Fruit fly (Drosophila melanogaster): ENCODE data around the gene betaTub85D.

The betaTub85D gene

DNA sequence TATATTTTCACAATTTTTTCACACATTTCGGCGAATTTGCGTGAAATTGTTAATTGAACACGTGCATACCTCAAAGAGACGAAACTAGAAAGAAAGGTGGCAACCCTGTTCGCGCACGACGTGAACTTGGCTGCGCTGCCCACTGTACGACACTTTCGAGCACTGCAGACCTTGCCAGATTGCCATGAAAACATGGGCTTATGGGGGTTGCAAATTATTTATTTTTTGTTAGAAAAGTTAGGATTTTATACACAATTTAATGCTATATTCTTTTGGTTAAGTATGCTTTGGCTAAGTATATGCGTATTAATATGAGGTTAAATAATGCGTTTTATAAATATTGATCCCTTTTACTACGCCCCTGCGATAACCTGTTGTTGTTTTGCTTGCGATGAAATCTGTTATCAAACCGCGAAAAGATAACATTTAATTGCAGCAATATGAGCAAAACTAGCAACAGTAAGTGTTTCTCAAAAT lies 8.9 kb downstream of the betaTub85D start, which contains the start of the genes RpL34b and CG8132 (continued):
- TF ChIP-seq Atf3 (GFP tag; optimal IDR thresholded peaks at IDR 0.05) (peak; percentile 95), CG10147 (GFP tag; optimal IDR thresholded peaks at IDR 0.05) (peak; percentile 94), CG10543 (GFP tag; optimal IDR thresholded peaks at IDR 0.05) (peak; percentile 99), ssp (GFP tag; IDR thresholded peaks at IDR 0.05) (peak; percentile 90), tap (tag; optimal IDR thresholded peaks at IDR 0.05) (peak; percentile 89), Hand (GFP tag; optimal IDR thresholded peaks at IDR 0.05) (peak; percentile 85), Hr39 (optimal IDR thresholded peaks at IDR 0.05) (no peak), CG15073 (GFP tag; optimal IDR thresholded peaks at IDR 0.05) (peak; percentile 70), bcd (GFP tag; optimal IDR thresholded peaks at IDR 0.05) (peak; percentile 97), lola (GFP tag; optimal IDR thresholded peaks at IDR 0.05) (peak in 1 of 3 experiments; percentile 92), Side (GFP tag; optimal IDR thresholded peaks at IDR 0.05) (peak; percentile 95), CG10654 (GFP tag; optimal IDR thresholded peaks at IDR 0.05) (peak; percentile 96), gcm (GFP tag; optimal IDR thresholded peaks at IDR 0.05) (peak; percentile 96), zen2 (GFP tag; IDR thresholded peaks at IDR 0.05; ENCODE audit: partially characterized antibody) (no peak), CG15696 (tag; optimal IDR thresholded peaks at IDR 0.05) (peak; percentile 94), vnd (GFP tag; IDR thresholded peaks at IDR 0.05; ENCODE audit: partially characterized antibody) (no peak), Mad (GFP tag; optimal IDR thresholded peaks at IDR 0.05) (peak; percentile 97), CG8924 (tag; optimal IDR thresholded peaks at IDR 0.05) (peak; percentile 95), sens-2 (GFP tag; IDR thresholded peaks at IDR 0.05) (peak; percentile 91), CG2712 (tag; optimal IDR thresholded peaks at IDR 0.05) (peak; percentile 97), CG4360 (GFP tag; IDR thresholded peaks at IDR 0.05) (peak; percentile 83), CG10959 (GFP tag; IDR thresholded peaks at IDR 0.05) (peak; percentile 88), CG17186 (GFP tag; optimal IDR thresholded peaks at IDR 0.05) (peak; percentile 93), BEAF-32 (GFP tag; optimal IDR thresholded peaks at IDR 0.05) (peak; percentile 70), dati (GFP tag; IDR thresholded peaks at IDR 0.05) (peak; percentile 89), salm (tag; optimal IDR thresholded peaks at IDR 0.05) (peak; percentile 91), corto (GFP tag; optimal IDR thresholded peaks at IDR 0.05) (peak; percentile 88), pzg (GFP tag; optimal IDR thresholded peaks at IDR 0.05) (peak; percentile 97), ab (GFP tag; optimal IDR thresholded peaks at IDR 0.05) (peak; percentile 87), Bteb2 (GFP tag; optimal IDR thresholded peaks at IDR 0.05) (peak; percentile 96), CG6683 (GFP tag; optimal IDR thresholded peaks at IDR 0.05) (peak; percentile 90), Stat92E (GFP tag; optimal IDR thresholded peaks at IDR 0.05) (peak in 1 of 3 experiments; percentile 73), chn (GFP tag; optimal IDR thresholded peaks at IDR 0.05) (peak; percentile 97), CG16863 (GFP tag; optimal IDR thresholded peaks at IDR 0.05) (peak; percentile 92), D19A (tag; optimal IDR thresholded peaks at IDR 0.05) (peak; percentile 85), dmrt99B (tag; optimal IDR thresholded peaks at IDR 0.05) (peak; percentile 91), CG7928 (GFP tag; optimal IDR thresholded peaks at IDR 0.05) (peak; percentile 77), CG17359 (tag; optimal IDR thresholded peaks at IDR 0.05) (peak; percentile 93), ewg (GFP tag; optimal IDR thresholded peaks at IDR 0.05) (peak; percentile 90), CG9727 (GFP tag; optimal IDR thresholded peaks at IDR 0.05) (peak; percentile 96), Hr51 (GFP tag; optimal IDR thresholded peaks at IDR 0.05) (peak; percentile 94 to 97), CG4282 (GFP tag; optimal IDR thresholded peaks at IDR 0.05) (peak; percentile 92), pan (optimal IDR thresholded peaks at IDR 0.05) (no peak), pan (GFP tag; optimal IDR thresholded peaks at IDR 0.05 in 1 of 2, IDR thresholded peaks at IDR 0.05 in 1 of 2) (peak in 1 of 2 experiments; percentile 96), CG6654 (GFP tag; optimal IDR thresholded peaks at IDR 0.05) (peak; percentile 71), onecut (GFP tag; IDR thresholded peaks at IDR 0.05) (peak; percentile 88), Fer2 (tag; optimal IDR thresholded peaks at IDR 0.05) (peak; percentile 96), CG32532 (GFP tag; IDR thresholded peaks at IDR 0.05) (peak; percentile 98), CG6791 (GFP tag; IDR thresholded peaks at IDR 0.05; ENCODE audit: partially characterized antibody) (no peak; the same call in 2 of the 3 replicates)

Data from whole organism, embryonic.